Fruit fly (Drosophila melanogaster) whole organism, embryonic: ENCODE data around the gene CG33307.

Experiments used
- Bgb ChIP-seq: fragments of 200-800 bp; sonication (Bioruptor generic); IDR thresholded peaks from 2 replicates; pipeline ENCODE4 v1.3.6; 2022; ENCODE audit warnings: missing biosample characterization, missing genetic modification characterization; ENCODE audit not compliant: partially characterized antibody
- CG11085 ChIP-seq: fragments of 200-800 bp; sonication (Bioruptor generic); IDR thresholded peaks from 2 replicates; pipeline ENCODE4 v1.3.6; 2022; ENCODE audit warnings: missing biosample characterization, missing genetic modification characterization
- CG14014 ChIP-seq: fragments of 200-800 bp; sonication (Bioruptor generic); IDR thresholded peaks from 2 replicates; pipeline ENCODE4 v1.3.6; 2022; ENCODE audit warnings: missing biosample characterization, missing genetic modification characterization
- CG17829 ChIP-seq: fragments of 200-800 bp; optimal IDR thresholded peaks from 2 replicates; lab custom pipeline; 2019; ENCODE audit warnings: missing biosample characterization, mild to moderate bottlenecking, missing genetic modification characterization, moderate library complexity
- CG34224 ChIP-seq: fragments of 200-800 bp; sonication (Bioruptor generic); IDR thresholded peaks from 3 replicates; pipeline ENCODE4 v1.3.6; 2022; ENCODE audit warnings: missing biosample characterization, missing genetic modification characterization; ENCODE audit not compliant: partially characterized antibody
- CG7928 ChIP-seq: fragments of 200-800 bp; sonication (Bioruptor generic); optimal IDR thresholded peaks from 2 replicates; lab custom pipeline; 2017; ENCODE audit warnings: missing biosample characterization, mild to moderate bottlenecking, missing genetic modification characterization
- CG8478 ChIP-seq: fragments of >200 bp; optimal IDR thresholded peaks from 2 replicates; lab custom pipeline; 2018
- HmgD ChIP-seq: fragments of 200-800 bp; sonication (Bioruptor generic); optimal IDR thresholded peaks from 3 replicates; lab custom pipeline; 2016; ENCODE audit warnings: missing biosample characterization, missing genetic modification characterization
- NC2β ChIP-seq: fragments of 200-800 bp; sonication (Bioruptor generic); optimal IDR thresholded peaks from 2 replicates; lab custom pipeline; 2016; ENCODE audit warnings: missing biosample characterization, missing genetic modification characterization
- Ravus ChIP-seq: fragments of 200-800 bp; sonication (Bioruptor generic); IDR thresholded peaks from 2 replicates; pipeline ENCODE4 v1.3.6; 2022; ENCODE audit warnings: missing biosample characterization, missing genetic modification characterization
- eyg ChIP-seq: fragments of 200-800 bp; sonication (Bioruptor generic); optimal IDR thresholded peaks from 3 replicates; lab custom pipeline; 2016; ENCODE audit warnings: missing biosample characterization, missing genetic modification characterization
- sc ChIP-seq, 3 experiments: fragments of >200 bp in 2 of 3; fragments of 200-800 bp in 1 of 3; sonication (Bioruptor generic) in 1 of 3; optimal IDR thresholded peaks; 2 replicates in 2 of 3; 3 replicates in 1 of 3; lab custom pipeline; 2017; ENCODE audit warnings: mild to moderate bottlenecking in 1 of 3, missing biosample characterization in 1 of 3, missing genetic modification characterization in 1 of 3, missing genetic modification reagents in 1 of 3
- schlank ChIP-seq: fragments of 200-800 bp; sonication (Bioruptor generic); optimal IDR thresholded peaks from 2 replicates; lab custom pipeline; 2018; ENCODE audit warnings: missing biosample characterization, mild to moderate bottlenecking, missing genetic modification characterization

DNA sequence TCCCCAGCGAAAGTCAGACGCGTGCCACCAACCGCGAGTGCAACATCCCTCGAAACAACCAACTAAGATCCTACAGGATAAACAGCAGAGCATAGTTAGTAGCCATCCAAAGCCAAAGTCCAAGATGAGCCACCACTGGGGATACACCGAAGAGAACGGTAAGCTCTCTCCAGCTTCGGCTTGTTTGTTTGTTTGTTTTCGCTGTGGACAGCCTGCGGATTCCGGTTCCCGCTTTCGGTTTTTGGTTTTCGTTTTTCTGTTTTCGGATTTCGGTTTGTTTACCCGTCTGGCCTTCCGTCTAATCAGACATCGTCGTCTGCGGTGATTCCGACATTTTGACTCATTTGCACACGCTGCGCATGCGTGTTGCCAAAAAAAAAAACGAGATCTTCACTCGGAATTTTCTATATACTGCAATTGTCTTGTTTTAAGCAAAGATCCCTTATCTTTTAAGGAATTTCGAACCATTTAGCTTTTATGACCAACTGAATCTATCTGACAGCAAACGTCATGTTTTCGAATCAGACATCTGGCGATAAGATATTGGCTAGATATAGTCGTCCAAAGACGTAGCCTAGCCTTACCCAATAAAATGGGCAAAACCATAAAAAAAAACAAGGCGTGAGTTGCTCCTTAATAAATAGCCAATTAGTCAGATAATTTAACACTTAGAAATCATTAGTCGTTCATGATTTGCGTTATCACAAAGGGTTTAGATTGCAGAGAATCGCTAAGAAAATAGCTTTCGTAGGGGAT lies 37.3 kb downstream of the CG33307 start:
- TF ChIP-seq Bgb = no peak
- no peak for TF ChIP-seq CG14014 (GFP tag; lab: Robert Waterston, UW)
- no peak for TF ChIP-seq eyg (GFP tag; lab: Kevin White, UChicago)
- no peak for TF ChIP-seq Ravus (GFP tag; lab: Robert Waterston, UW)
- no peak for TF ChIP-seq CG34224
- TF ChIP-seq HmgD = no peak
- TF ChIP-seq CG11085 (GFP tag; lab: Robert Waterston, UW) = no peak
- TF ChIP-seq CG17829 = no peak
- TF ChIP-seq schlank (tag; lab: Kevin White, UChicago) = no peak
- TF ChIP-seq CG8478 (lab: Kevin White, UChicago) = no peak
- no peak for TF ChIP-seq NC2β
- TF ChIP-seq sc (optimal IDR thresholded peaks at IDR 0.05; lab: Kevin White, UChicago) = no peak
- TF ChIP-seq sc (GFP tag; optimal IDR thresholded peaks at IDR 0.05; lab: Kevin White, UChicago) = no peak
- no peak for TF ChIP-seq CG7928 (GFP tag; lab: Kevin White, UChicago)
